Fruit fly (Drosophila melanogaster): ENCODE measurements around the gene Vps13B.

DNA sequence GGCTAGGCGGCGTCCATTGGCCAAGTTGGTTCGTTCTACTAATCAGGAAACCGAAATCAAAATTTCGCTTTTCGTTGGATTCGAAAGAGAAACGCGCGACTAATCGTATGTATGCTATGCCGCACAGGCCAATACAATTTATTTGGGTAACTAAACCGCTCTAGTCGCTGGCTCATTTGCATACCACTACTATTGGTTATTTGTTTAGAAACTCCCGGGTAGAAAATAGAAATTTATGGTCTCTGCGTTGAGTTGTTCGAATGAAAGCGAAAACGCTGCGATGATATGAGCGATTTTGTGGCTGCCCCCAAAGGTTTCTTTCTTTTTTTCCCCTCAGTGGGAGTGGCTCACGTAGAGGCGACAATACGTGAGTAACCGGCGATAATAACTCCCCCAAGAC lies 42.7 kb upstream of the Vps13B start:
- TF ChIP-seq EcR (GFP tag; optimal IDR thresholded peaks at IDR 0.05) (no peak), CG8478 (optimal IDR thresholded peaks at IDR 0.05) (no peak)
